Fruit fly (Drosophila melanogaster): ENCODE measurements around the gene Tengl2.

The Tengl2 gene

dm6 chr2L:2217067-2217684, 22.0 kb downstream of the Tengl2 start, which contains the start of the genes CG15386, CG42371 and mio (continued):
- TF ChIP-seq ERR (GFP tag; optimal IDR thresholded peaks at IDR 0.05) (no peak), p53 (GFP tag; optimal IDR thresholded peaks at IDR 0.05) (no peak), CG2712 (tag; optimal IDR thresholded peaks at IDR 0.05) (peak; percentile 2), Scr (GFP tag; IDR thresholded peaks at IDR 0.05; ENCODE audit: partially characterized antibody) (peak; percentile 52), CG13624 (GFP tag; optimal IDR thresholded peaks at IDR 0.05) (peak; percentile 82), CG17829 (tag; optimal IDR thresholded peaks at IDR 0.05) (peak; percentile 12), dm (GFP tag; optimal IDR thresholded peaks at IDR 0.05) (peak; percentile 72), lab (GFP tag; optimal IDR thresholded peaks at IDR 0.05) (no peak), CG6813 (GFP tag; optimal IDR thresholded peaks at IDR 0.05) (no peak), Hey (tag; optimal IDR thresholded peaks at IDR 0.05) (no peak), CG4328 (GFP tag; optimal IDR thresholded peaks at IDR 0.05) (no peak), YL-1 (GFP tag; optimal IDR thresholded peaks at IDR 0.05) (peak; percentile 57), CG14667 (GFP tag; IDR thresholded peaks at IDR 0.05) (no peak), CG12155 (GFP tag; optimal IDR thresholded peaks at IDR 0.05) (peak; percentile 10), CG17359 (tag; optimal IDR thresholded peaks at IDR 0.05) (no peak), phol (tag; optimal IDR thresholded peaks at IDR 0.05) (no peak), ci (GFP tag; IDR thresholded peaks at IDR 0.05) (peak; percentile 65), CG10209 (GFP tag; optimal IDR thresholded peaks at IDR 0.05) (no peak), kah (GFP tag; optimal IDR thresholded peaks at IDR 0.05) (no peak), Fer1 (GFP tag; optimal IDR thresholded peaks at IDR 0.05) (peak; percentile 42), dan (GFP tag; IDR thresholded peaks at IDR 0.05) (no peak), seq (GFP tag; IDR thresholded peaks at IDR 0.05) (no peak), CG10267 (tag; optimal IDR thresholded peaks at IDR 0.05) (peak; percentile 93), CG2120 (GFP tag; optimal IDR thresholded peaks at IDR 0.05) (peak; percentile 54), CG11456 (GFP tag; IDR thresholded peaks at IDR 0.05) (no peak), CG12744 (GFP tag; optimal IDR thresholded peaks at IDR 0.05) (no peak), Xrp1 (GFP tag; IDR thresholded peaks at IDR 0.05) (peak; percentile 44), CG42726 (GFP tag; IDR thresholded peaks at IDR 0.05; ENCODE audit: partially characterized antibody) (0 out of 2 replicates have a peak, but pooled peaks have one; percentile 40), cg (GFP tag; optimal IDR thresholded peaks at IDR 0.05) (peak; percentile 71), CG10431 (GFP tag; optimal IDR thresholded peaks at IDR 0.05) (peak; percentile 100), sob (GFP tag; IDR thresholded peaks at IDR 0.05) (peak; percentile 39; the same call in 1 of the 2 replicates), gsb (GFP tag; IDR thresholded peaks at IDR 0.05) (no peak), ac (GFP tag; optimal IDR thresholded peaks at IDR 0.05) (no peak), sens (GFP tag) (peak; percentile 58), CG8290 (GFP tag; optimal IDR thresholded peaks at IDR 0.05) (no peak), CG8290 (tag; optimal IDR thresholded peaks at IDR 0.05) (peak in 1 of 2 experiments; percentile 71), CG12104 (GFP tag; optimal IDR thresholded peaks at IDR 0.05) (no peak), ATbp (GFP tag; optimal IDR thresholded peaks at IDR 0.05) (no peak), CG2116 (GFP tag; optimal IDR thresholded peaks at IDR 0.05) (peak; percentile 47), HHEX (GFP tag; optimal IDR thresholded peaks at IDR 0.05) (no peak), GATAe (GFP tag; conservative IDR thresholded peaks at IDR 0.05) (peak; percentile 46; the same call in 1 of the 2 replicates), CG14710 (tag; optimal IDR thresholded peaks at IDR 0.05) (peak; percentile 81), nmo (GFP tag; optimal IDR thresholded peaks at IDR 0.05) (peak; percentile 26), dimm (GFP tag; IDR thresholded peaks at IDR 0.05) (no peak), sc (optimal IDR thresholded peaks at IDR 0.05) (no peak), sc (GFP tag; optimal IDR thresholded peaks at IDR 0.05) (no peak), D19B (GFP tag; optimal IDR thresholded peaks at IDR 0.05) (no peak), caup (GFP tag; optimal IDR thresholded peaks at IDR 0.05; ENCODE audit: severe bottlenecking) (peak; percentile 9), cas (GFP tag; IDR thresholded peaks at IDR 0.05) (no peak), crp (GFP tag; optimal IDR thresholded peaks at IDR 0.05) (peak; percentile 71 to 96)
